Worm (Caenorhabditis elegans) whole organism, L1 larva: ENCODE results near the gene ZC84.7.

Experiments used
- F16B12.6 ChIP-seq: fragments of 150-350 bp; optimal IDR thresholded peaks from 2 replicates; lab custom pipeline; 2014; ENCODE audit warnings: missing biosample characterization, missing genetic modification characterization
- aly-2 ChIP-seq: fragments of 150-350 bp; optimal IDR thresholded peaks from 2 replicates; lab custom pipeline; 2014; ENCODE audit warnings: missing biosample characterization, missing genetic modification characterization
- ama-1 ChIP-seq: fragments of 150-350 bp; optimal IDR thresholded peaks from 2 replicates; lab custom pipeline; 2014
- ceh-63 ChIP-seq: fragments of 200-800 bp; sonication (Bioruptor generic); optimal IDR thresholded peaks from 2 replicates; lab custom pipeline; 2018; ENCODE audit warnings: mild to moderate bottlenecking, missing genetic modification characterization, missing compliant biosample characterization
- ceh-8 ChIP-seq: fragments of 200-800 bp; sonication (Bioruptor generic); optimal IDR thresholded peaks from 2 replicates; lab custom pipeline; 2018; ENCODE audit warnings: mild to moderate bottlenecking, missing genetic modification characterization, moderate library complexity, missing compliant biosample characterization
- ces-1 ChIP-seq: fragments of 150-350 bp; optimal IDR thresholded peaks from 2 replicates; lab custom pipeline; 2014; ENCODE audit warnings: missing biosample characterization, missing genetic modification reagents, missing genetic modification characterization
- dpl-1 ChIP-seq, 3 experiments: fragments of 150-350 bp in 2 of 3; sonication (generic microtip) in 1 of 3; optimal IDR thresholded peaks; 2 replicates each; lab custom pipeline; 2014 to 2017; ENCODE audit warnings: missing biosample characterization in 3 of 3, missing genetic modification characterization in 3 of 3, missing genetic modification reagents in 3 of 3
- efl-1 ChIP-seq, 4 experiments: fragments of 150-350 bp; optimal IDR thresholded peaks in 3 of 4; peaks in 1 of 4; 1 replicate in 1 of 4; 2 replicates in 3 of 4; lab custom pipeline; 2014; ENCODE audit warnings: missing biosample characterization in 2 of 4, missing genetic modification characterization in 2 of 4, missing genetic modification reagents in 2 of 4
- efl-3 ChIP-seq: fragments of 200-800 bp; sonication (Bioruptor generic); optimal IDR thresholded peaks from 2 replicates; lab custom pipeline; 2018; ENCODE audit warnings: mild to moderate bottlenecking, missing genetic modification characterization, missing compliant biosample characterization
- egl-13 ChIP-seq: sonication (generic microtip); optimal IDR thresholded peaks from 2 replicates; lab custom pipeline; 2016; ENCODE audit warnings: missing genotype, missing genetic modification reagents, missing genetic modification characterization, missing compliant biosample characterization
- egl-27 ChIP-seq, 2 experiments: fragments of 150-350 bp in 1 of 2; sonication (generic microtip); optimal IDR thresholded peaks; 3 replicates each; lab custom pipeline; 2017 to 2018; ENCODE audit warnings: missing biosample characterization in 2 of 2, missing genetic modification characterization in 2 of 2, missing genetic modification reagents in 2 of 2
- elt-2 ChIP-seq: sonication (generic microtip); optimal IDR thresholded peaks from 2 replicates; lab custom pipeline; 2016; ENCODE audit warnings: missing genetic modification characterization, mild to moderate bottlenecking, inconsistent platforms, missing compliant biosample characterization, missing genetic modification reagents
- elt-3 ChIP-seq, 6 experiments: fragments of 150-350 bp in 1 of 6; sonication (generic microtip); optimal IDR thresholded peaks; 2 replicates each; lab custom pipeline; 2017 to 2018; ENCODE audit warnings: missing biosample characterization in 6 of 6, missing genetic modification characterization in 6 of 6, inconsistent platforms in 1 of 6
- ets-5 ChIP-seq: fragments of 200-800 bp; sonication (Bioruptor generic); IDR thresholded peaks from 2 replicates; pipeline ENCODE4 v1.3.6; 2022; ENCODE audit warnings: missing genetic modification characterization, missing compliant biosample characterization
- fkh-10 ChIP-seq: sonication (generic microtip); optimal IDR thresholded peaks from 2 replicates; lab custom pipeline; 2017; ENCODE audit warnings: missing biosample characterization, missing genetic modification reagents, missing genetic modification characterization
- fkh-4 ChIP-seq: sonication (generic microtip); optimal IDR thresholded peaks from 2 replicates; lab custom pipeline; 2016; ENCODE audit warnings: missing compliant biosample characterization, missing genetic modification characterization, borderline replicate concordance
- fkh-8 ChIP-seq: sonication (generic microtip); optimal IDR thresholded peaks from 2 replicates; lab custom pipeline; 2016; ENCODE audit warnings: mild to moderate bottlenecking, missing genetic modification characterization, missing compliant biosample characterization
- fos-1 ChIP-seq: fragments of 150-350 bp; optimal IDR thresholded peaks from 2 replicates; lab custom pipeline; 2014; ENCODE audit warnings: missing biosample characterization, missing genetic modification characterization
- hlh-17 ChIP-seq: fragments of 200-800 bp; sonication (Bioruptor generic); optimal IDR thresholded peaks from 2 replicates; lab custom pipeline; 2018; ENCODE audit warnings: missing genetic modification characterization, mild to moderate bottlenecking, missing compliant biosample characterization, moderate library complexity, borderline replicate concordance
- irx-1 ChIP-seq: sonication (generic microtip); optimal IDR thresholded peaks from 2 replicates; lab custom pipeline; 2016; ENCODE audit warnings: missing genetic modification characterization, missing compliant biosample characterization
- jun-1 ChIP-seq: fragments of 150-350 bp; optimal IDR thresholded peaks from 2 replicates; lab custom pipeline; 2014; ENCODE audit warnings: missing biosample characterization, missing genetic modification reagents, missing genetic modification characterization
- lin-14 ChIP-seq: fragments of 200-800 bp; sonication (Bioruptor generic); optimal IDR thresholded peaks from 2 replicates; lab custom pipeline; 2018; ENCODE audit warnings: mild to moderate bottlenecking, missing genetic modification characterization, moderate library complexity, missing compliant biosample characterization
- lin-15B ChIP-seq: fragments of 150-350 bp; sonication (generic microtip); optimal IDR thresholded peaks from 3 replicates; lab custom pipeline; 2014; ENCODE audit warnings: missing biosample characterization, missing genetic modification characterization
- lin-39 ChIP-seq: fragments of 150-350 bp; optimal IDR thresholded peaks from 2 replicates; lab custom pipeline; 2014; ENCODE audit warnings: missing biosample characterization, missing genetic modification reagents, missing genetic modification characterization
- mef-2 ChIP-seq: fragments of 150-350 bp; optimal IDR thresholded peaks from 2 replicates; lab custom pipeline; 2014; ENCODE audit warnings: missing biosample characterization, missing genetic modification characterization
- nhr-11 ChIP-seq: fragments of 150-350 bp; optimal IDR thresholded peaks from 2 replicates; lab custom pipeline; 2014; ENCODE audit warnings: missing biosample characterization, missing genetic modification characterization
- nhr-20 ChIP-seq: sonication (generic microtip); optimal IDR thresholded peaks from 2 replicates; lab custom pipeline; 2016; ENCODE audit warnings: mild to moderate bottlenecking, missing genetic modification characterization, missing compliant biosample characterization
- nhr-47 ChIP-seq: sonication (generic microtip); optimal IDR thresholded peaks from 2 replicates; lab custom pipeline; 2016; ENCODE audit warnings: mild to moderate bottlenecking, missing genetic modification characterization, moderate library complexity, missing compliant biosample characterization
- nhr-85 ChIP-seq: sonication (generic microtip); peaks from one replicate; lab custom pipeline; 2016; ENCODE audit warnings: missing genetic modification characterization, inconsistent platforms, missing compliant biosample characterization
- nhr-90 ChIP-seq: sonication (generic microtip); optimal IDR thresholded peaks from 2 replicates; lab custom pipeline; 2016; ENCODE audit warnings: mild to moderate bottlenecking, missing genetic modification characterization, missing compliant biosample characterization; ENCODE audit not compliant: poor library complexity
- pag-3 ChIP-seq: sonication (generic microtip); optimal IDR thresholded peaks from 2 replicates; lab custom pipeline; 2017; ENCODE audit warnings: missing genetic modification characterization, mild to moderate bottlenecking, missing compliant biosample characterization, antibody characterized with exemption, borderline replicate concordance; ENCODE audit not compliant: insufficient read depth
- pax-3 ChIP-seq: fragments of 200-800 bp; sonication (Bioruptor generic); optimal IDR thresholded peaks from 2 replicates; lab custom pipeline; 2018; ENCODE audit warnings: mild to moderate bottlenecking, missing genetic modification characterization, moderate library complexity, missing compliant biosample characterization
- skn-1 ChIP-seq: fragments of 150-350 bp; optimal IDR thresholded peaks from 2 replicates; lab custom pipeline; 2014; ENCODE audit warnings: missing biosample characterization, missing genetic modification characterization
- snpc-4 ChIP-seq: fragments of 150-350 bp; optimal IDR thresholded peaks from 2 replicates; lab custom pipeline; 2014; ENCODE audit warnings: missing biosample characterization, missing genetic modification characterization
- sox-4 ChIP-seq: sonication (generic microtip); optimal IDR thresholded peaks from 2 replicates; lab custom pipeline; 2016; ENCODE audit warnings: missing genetic modification characterization, missing compliant biosample characterization
- swsn-7 ChIP-seq: sonication (generic microtip); optimal IDR thresholded peaks from 2 replicates; lab custom pipeline; 2016; ENCODE audit warnings: missing genetic modification characterization, missing compliant biosample characterization
- unc-130 ChIP-seq: fragments of 150-350 bp; optimal IDR thresholded peaks from 2 replicates; lab custom pipeline; 2017; ENCODE audit warnings: missing biosample characterization, missing genetic modification characterization, inconsistent platforms
- unc-62 ChIP-seq: fragments of 150-350 bp; optimal IDR thresholded peaks from 2 replicates; lab custom pipeline; 2014; ENCODE audit warnings: missing biosample characterization, missing genetic modification reagents, missing genetic modification characterization
- vab-15 ChIP-seq: sonication (generic microtip); optimal IDR thresholded peaks from 2 replicates; lab custom pipeline; 2017; ENCODE audit warnings: missing genotype, mild to moderate bottlenecking, missing genetic modification characterization, missing compliant biosample characterization
- xbp-1 ChIP-seq: sonication (generic microtip); optimal IDR thresholded peaks from 2 replicates; lab custom pipeline; 2016; ENCODE audit warnings: missing genetic modification characterization, missing compliant biosample characterization
- ztf-4 ChIP-seq: fragments of 150-350 bp; optimal IDR thresholded peaks from 2 replicates; lab custom pipeline; 2014; ENCODE audit warnings: missing biosample characterization, missing genetic modification characterization

The ZC84.7 gene

DNA sequence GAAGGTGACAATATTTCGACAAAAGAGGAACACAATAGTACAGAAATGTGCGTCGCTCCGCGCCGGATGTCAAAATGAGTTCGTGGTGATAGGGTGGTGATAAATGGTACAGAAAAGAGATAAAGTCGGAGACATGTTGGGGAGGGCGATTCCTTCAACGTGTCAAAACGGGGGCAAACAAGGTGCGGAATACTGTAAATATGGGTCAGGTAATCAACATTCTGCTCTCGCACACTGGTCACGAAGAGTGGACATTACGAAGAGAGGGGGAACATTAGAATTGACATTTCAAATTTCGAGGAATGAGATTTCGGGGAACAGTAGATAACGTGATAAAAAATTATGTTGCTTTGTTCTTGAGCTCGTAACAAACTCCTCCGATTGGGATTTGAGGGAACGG is 13.8 kb downstream of the ZC84.7 start, which contains the start of gene ZC84.6:
Gene ZC84.6 (minus strand): TSS at position 101 of the 400 bp plus-strand sequence.
- no peak for TF ChIP-seq vab-15 (tag; lab: Kevin White, UChicago)
- no peak for TF ChIP-seq nhr-90 (tag; lab: Kevin White, UChicago)
- TF ChIP-seq, all 84 proteins: peak for 0

DNA sequence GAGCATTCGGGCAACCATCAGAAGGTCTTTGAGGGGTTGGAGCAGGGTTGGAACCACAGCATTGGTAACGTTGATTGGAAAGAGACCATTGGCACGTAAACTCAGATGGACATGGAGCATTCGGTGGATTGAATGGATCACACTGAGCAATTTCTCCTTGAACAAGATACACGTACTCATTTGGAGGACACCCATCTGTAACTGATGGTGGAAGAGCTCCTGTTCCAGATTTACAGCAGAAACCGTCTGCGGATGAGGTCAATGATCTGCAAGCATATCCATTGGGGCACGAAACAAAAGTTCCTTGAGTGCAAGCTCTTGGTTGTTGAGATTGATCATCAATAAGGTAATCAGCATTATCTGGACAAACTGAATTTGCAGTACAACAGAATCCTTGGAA is 16.2 kb downstream of the ZC84.7 start:
- TF ChIP-seq swsn-7 (tag; lab: Kevin White, UChicago) (no peak), fkh-10 (no peak), unc-62 (GFP tag; lab: Kevin White, UChicago) (no peak), ces-1 (GFP tag; lab: Kevin White, UChicago) (no peak), fos-1 (tag; lab: Kevin White, UChicago) (no peak)

DNA sequence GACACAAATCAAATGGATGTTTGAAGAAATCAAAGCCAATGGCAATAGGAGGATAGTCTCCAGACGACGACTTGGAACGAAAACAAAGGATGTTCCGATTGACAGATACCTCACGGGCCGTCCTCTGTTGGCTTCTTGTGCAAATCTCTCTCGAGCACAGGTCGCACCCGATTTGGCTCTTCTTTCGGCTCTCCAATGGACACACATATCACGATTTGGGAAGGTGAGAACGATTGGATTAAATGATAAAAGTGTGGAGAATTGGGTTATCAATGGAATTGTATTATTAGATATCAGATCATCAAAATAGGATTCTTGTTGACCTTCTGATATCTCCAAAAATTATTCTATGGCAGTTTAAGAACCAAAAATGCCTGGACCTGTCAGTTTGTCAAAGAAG is 20.4 kb downstream of the ZC84.7 start, which contains the start of gene ZC84.1:
Gene ZC84.1 (minus strand): TSS at position 101 of the 400 bp plus-strand sequence.
- TF ChIP-seq egl-13 (tag; lab: Kevin White, UChicago) (no peak), nhr-90 (tag; lab: Kevin White, UChicago) (no peak), sox-4 (tag; lab: Kevin White, UChicago) (no peak), fkh-4 (no peak), xbp-1 (tag; lab: Kevin White, UChicago) (no peak), nhr-11 (tag; lab: Kevin White, UChicago) (no peak), egl-27 (tag; optimal IDR thresholded peaks at IDR 0.05; lab: Kevin White, UChicago) (no peak), nhr-47 (tag; lab: Kevin White, UChicago) (no peak), ceh-8 (GFP tag; lab: Kevin White, UChicago) (no peak), ztf-4 (no peak), efl-1 (optimal IDR thresholded peaks at IDR 0.05; lab: Kevin White, UChicago) (no peak), efl-1 (GFP tag; optimal IDR thresholded peaks at IDR 0.05 in 1 of 2; lab: Kevin White, UChicago) (no peak)

DNA sequence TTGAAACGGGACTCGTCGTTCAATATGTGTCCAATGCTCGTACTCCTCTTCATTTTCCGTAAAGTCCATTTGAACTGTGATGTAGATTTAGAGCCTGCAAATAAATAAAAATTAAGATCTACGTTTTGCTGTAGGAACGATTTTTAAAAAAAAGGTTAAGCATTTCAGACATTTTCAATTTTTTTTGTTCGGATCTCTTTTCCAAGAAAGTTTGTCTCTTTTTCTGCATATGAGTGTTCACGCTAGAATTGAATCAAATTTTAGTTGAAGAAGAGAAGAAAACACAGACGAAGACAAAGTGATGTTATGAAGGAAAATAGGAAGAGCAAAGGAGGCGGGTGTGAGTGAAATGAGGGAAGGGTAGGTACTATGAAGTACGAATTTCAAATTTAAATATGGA is 29.5 kb downstream of the ZC84.7 start, which contains the start of gene npr-29:
Gene npr-29 (minus strand): TSS at position 101 of the 400 bp plus-strand sequence.
- no peak for TF ChIP-seq efl-3 (GFP tag; lab: Kevin White, UChicago)
- no peak for TF ChIP-seq aly-2
- TF ChIP-seq lin-39 (tag; lab: Kevin White, UChicago) = no peak
- TF ChIP-seq pag-3 (tag; lab: Kevin White, UChicago) = no peak
- no peak for TF ChIP-seq elt-2
- no peak for TF ChIP-seq nhr-11 (tag; lab: Kevin White, UChicago)
- TF ChIP-seq nhr-20 (tag; lab: Kevin White, UChicago) = no peak
- TF ChIP-seq unc-130 (tag; lab: Kevin White, UChicago) = no peak
- TF ChIP-seq hlh-17 (GFP tag; lab: Kevin White, UChicago) = no peak
- TF ChIP-seq, all 84 proteins: peak for 0

DNA sequence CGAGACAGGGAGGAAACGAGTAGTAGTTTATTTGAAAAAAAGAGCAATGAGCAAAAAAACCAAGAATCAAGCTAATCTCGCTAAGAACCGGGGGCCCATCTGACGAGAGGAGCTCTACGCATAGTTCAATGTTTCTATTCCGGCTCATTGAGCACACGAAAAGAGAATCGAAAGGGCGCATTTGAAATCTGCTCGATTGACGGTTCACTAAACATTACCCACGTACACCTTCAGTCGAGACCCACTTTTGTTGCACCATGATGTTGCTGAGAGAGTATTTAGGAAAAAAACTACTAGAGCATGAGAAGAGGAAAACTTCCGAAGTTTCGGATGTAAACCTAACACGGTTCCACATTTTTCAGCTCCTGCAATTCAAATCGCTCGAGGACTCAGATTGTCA is 39.2 kb downstream of the ZC84.7 start:
- TF ChIP-seq aly-2 (peak; percentile 30), lin-14 (GFP tag; lab: Kevin White, UChicago) (peak; percentile 21), fos-1 (tag; lab: Kevin White, UChicago) (no peak)

DNA sequence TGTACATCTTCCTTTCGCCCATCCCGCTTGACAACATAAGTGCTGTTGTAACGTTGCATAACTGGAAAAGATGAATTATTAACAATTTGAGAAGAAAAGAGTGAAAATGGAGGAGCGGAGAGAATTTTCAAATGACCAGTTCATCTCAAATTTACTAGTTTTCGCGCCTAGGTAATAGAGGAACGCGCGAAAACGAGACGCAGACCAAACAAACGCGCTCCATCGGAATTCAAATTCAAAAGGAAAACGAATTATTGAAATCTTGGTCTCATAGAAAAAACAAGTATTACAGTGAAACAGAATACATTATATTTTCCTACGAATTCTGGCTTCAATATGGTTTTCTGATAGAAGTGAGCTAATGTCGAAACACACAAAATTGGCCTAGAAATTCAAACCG is 42.4 kb downstream of the ZC84.7 start:
- TF ChIP-seq fkh-8 (tag; lab: Kevin White, UChicago) = peak; percentile 28
- peak; percentile 28 for TF ChIP-seq snpc-4 (tag; lab: Kevin White, UChicago)
- no peak for TF ChIP-seq unc-62 (GFP tag; lab: Kevin White, UChicago)
- no peak for TF ChIP-seq elt-3 (tag; optimal IDR thresholded peaks at IDR 0.05; lab: Kevin White, UChicago)
- TF ChIP-seq irx-1 (tag; lab: Kevin White, UChicago) = no peak
- peak; percentile 10 for TF ChIP-seq skn-1 (tag; lab: Kevin White, UChicago)
- TF ChIP-seq mef-2 (tag; lab: Kevin White, UChicago) = no peak
- peak; percentile 52 for TF ChIP-seq F16B12.6 (tag; lab: Kevin White, UChicago)
- TF ChIP-seq hlh-17 (GFP tag; lab: Kevin White, UChicago) = no peak
- no peak for TF ChIP-seq sox-4 (tag; lab: Kevin White, UChicago)
- no peak for TF ChIP-seq ceh-8 (GFP tag; lab: Kevin White, UChicago)
- TF ChIP-seq jun-1 (tag; lab: Kevin White, UChicago) = no peak
- no peak for TF ChIP-seq unc-130 (tag; lab: Kevin White, UChicago)
- TF ChIP-seq nhr-85 (tag; lab: Kevin White, UChicago) = peak; percentile 56
- TF ChIP-seq pax-3 (tag; lab: Kevin White, UChicago) = no peak
- TF ChIP-seq lin-15B (tag; lab: Kevin White, UChicago) = peak; percentile 58
- TF ChIP-seq fos-1 (tag; lab: Kevin White, UChicago) = no peak
- no peak for TF ChIP-seq nhr-11 (tag; lab: Kevin White, UChicago)
- no peak for TF ChIP-seq ets-5 (GFP tag; lab: Robert Waterston, UW)
- no peak for TF ChIP-seq ceh-63
- TF ChIP-seq ama-1 = no peak
- peak; percentile 90 to 94 (median 92) for TF ChIP-seq dpl-1 (GFP tag; optimal IDR thresholded peaks at IDR 0.05; lab: Kevin White, UChicago)
